Fruit fly (Drosophila melanogaster) whole organism, embryonic: Measurements from ENCODE around the gene AsnRS.

Source experiments
- BEAF-32 ChIP-seq: fragments of 200-800 bp; sonication (Bioruptor generic); optimal IDR thresholded peaks from 3 replicates; lab custom pipeline; 2017; ENCODE audit warnings: missing biosample characterization, missing genetic modification characterization, mild to moderate bottlenecking, moderate library complexity, missing genetic modification reagents
- Bgb ChIP-seq: fragments of 200-800 bp; sonication (Bioruptor generic); IDR thresholded peaks from 2 replicates; pipeline ENCODE4 v1.3.6; 2022; ENCODE audit warnings: missing biosample characterization, missing genetic modification characterization; ENCODE audit not compliant: partially characterized antibody
- CG10274 ChIP-seq: fragments of 200-800 bp; sonication (Bioruptor generic); optimal IDR thresholded peaks from 3 replicates; lab custom pipeline; 2017; ENCODE audit warnings: missing biosample characterization, mild to moderate bottlenecking, missing genetic modification characterization
- CG10431 ChIP-seq: fragments of 200-800 bp; sonication (Bioruptor generic); optimal IDR thresholded peaks from 3 replicates; lab custom pipeline; 2018; ENCODE audit warnings: missing biosample characterization, mild to moderate bottlenecking, missing genetic modification characterization
- CG10654 ChIP-seq: fragments of 200-800 bp; sonication (Bioruptor generic); optimal IDR thresholded peaks from 2 replicates; lab custom pipeline; 2016; ENCODE audit warnings: missing biosample characterization, missing genetic modification characterization
- CG11696 ChIP-seq: fragments of 200-800 bp; sonication (Bioruptor generic); IDR thresholded peaks from 2 replicates; pipeline ENCODE4 v1.3.6; 2022; ENCODE audit warnings: missing biosample characterization, missing genetic modification characterization
- CG1233 ChIP-seq: fragments of 200-800 bp; sonication (Bioruptor generic); optimal IDR thresholded peaks from 4 replicates; lab custom pipeline; 2018; ENCODE audit warnings: missing biosample characterization, mild to moderate bottlenecking, missing genetic modification characterization
- CG12942 ChIP-seq: fragments of 200-800 bp; sonication (Bioruptor generic); optimal IDR thresholded peaks from 3 replicates; lab custom pipeline; 2016; ENCODE audit warnings: missing biosample characterization, missing genetic modification characterization
- CG14667 ChIP-seq: fragments of 200-800 bp; sonication (Bioruptor generic); IDR thresholded peaks from 2 replicates; pipeline ENCODE4 v1.3.6; 2022; ENCODE audit warnings: missing biosample characterization, missing genetic modification characterization
- CG15601 ChIP-seq: fragments of 200-800 bp; sonication (Bioruptor generic); optimal IDR thresholded peaks from 3 replicates; lab custom pipeline; 2019; ENCODE audit warnings: missing biosample characterization, mild to moderate bottlenecking, missing genetic modification characterization, moderate library complexity
- CG18764 ChIP-seq: fragments of 200-800 bp; sonication (Bioruptor generic); optimal IDR thresholded peaks from 3 replicates; lab custom pipeline; 2016; ENCODE audit warnings: missing biosample characterization, missing genetic modification characterization
- CG2875 ChIP-seq: fragments of 200-800 bp; sonication (Bioruptor generic); optimal IDR thresholded peaks from 2 replicates; lab custom pipeline; 2017; ENCODE audit warnings: missing biosample characterization, mild to moderate bottlenecking, missing genetic modification characterization, missing genetic modification reagents
- CG30020 ChIP-seq: fragments of 200-800 bp; optimal IDR thresholded peaks from 2 replicates; lab custom pipeline; 2019; ENCODE audit warnings: missing biosample characterization, mild to moderate bottlenecking, missing genetic modification characterization, moderate library complexity
- CG32532 ChIP-seq: fragments of 200-800 bp; sonication (Bioruptor generic); IDR thresholded peaks from 2 replicates; pipeline ENCODE4 v1.3.6; 2022; ENCODE audit warnings: missing biosample characterization, missing genetic modification characterization
- CG34422 ChIP-seq: fragments of 200-800 bp; sonication (Bioruptor generic); IDR thresholded peaks from 3 replicates; pipeline ENCODE4 v1.3.6; 2022; ENCODE audit warnings: missing biosample characterization, missing genetic modification characterization
- CG43689 ChIP-seq: fragments of 200-800 bp; sonication (Bioruptor generic); IDR thresholded peaks from 2 replicates; pipeline ENCODE4 v1.3.6; 2022; ENCODE audit warnings: missing biosample characterization, missing genetic modification characterization
- CG4820 ChIP-seq: fragments of 200-800 bp; sonication (Bioruptor generic); optimal IDR thresholded peaks from 3 replicates; lab custom pipeline; 2016; ENCODE audit warnings: missing biosample characterization, missing genetic modification characterization
- CG6272 ChIP-seq: fragments of 200-800 bp; sonication (Bioruptor generic); IDR thresholded peaks from 2 replicates; pipeline ENCODE4 v1.3.6; 2022; ENCODE audit warnings: missing biosample characterization, missing genetic modification characterization
- CG9817 ChIP-seq: fragments of 200-800 bp; sonication (Bioruptor generic); optimal IDR thresholded peaks from 2 replicates; lab custom pipeline; 2018; ENCODE audit warnings: missing biosample characterization, mild to moderate bottlenecking, missing genetic modification characterization, moderate library complexity
- Chrac-16 ChIP-seq: fragments of 200-800 bp; sonication (Bioruptor generic); optimal IDR thresholded peaks from 3 replicates; lab custom pipeline; 2016; ENCODE audit warnings: missing biosample characterization, missing genetic modification characterization
- CoRest ChIP-seq: fragments of 200-800 bp; sonication (Bioruptor generic); optimal IDR thresholded peaks from 3 replicates; lab custom pipeline; 2018; ENCODE audit warnings: missing biosample characterization, mild to moderate bottlenecking, missing genetic modification characterization, moderate library complexity
- Dbx ChIP-seq: fragments of 200-800 bp; sonication (Bioruptor generic); IDR thresholded peaks from 3 replicates; pipeline ENCODE4 v1.3.6; 2022; ENCODE audit warnings: missing biosample characterization, missing genetic modification characterization
- Elba2 ChIP-seq: fragments of 200-800 bp; sonication (Bioruptor generic); optimal IDR thresholded peaks from 3 replicates; lab custom pipeline; 2016; ENCODE audit warnings: missing biosample characterization, missing genetic modification characterization
- Fer2 ChIP-seq: fragments of 200-800 bp; sonication (Bioruptor generic); optimal IDR thresholded peaks from 2 replicates; lab custom pipeline; 2018; ENCODE audit warnings: missing biosample characterization, mild to moderate bottlenecking, missing genetic modification characterization, moderate library complexity
- H15 ChIP-seq: fragments of 200-800 bp; sonication (Bioruptor generic); IDR thresholded peaks from 3 replicates; pipeline ENCODE4 v1.3.6; 2022; ENCODE audit warnings: missing biosample characterization, missing genetic modification characterization
- HLH3B ChIP-seq: fragments of 200-800 bp; sonication (Bioruptor generic); IDR thresholded peaks from 2 replicates; pipeline ENCODE4 v1.3.6; 2022; ENCODE audit warnings: missing biosample characterization, missing genetic modification characterization
- Hand ChIP-seq: fragments of 200-800 bp; sonication (Bioruptor generic); optimal IDR thresholded peaks from 2 replicates; lab custom pipeline; 2017; ENCODE audit warnings: mild to moderate bottlenecking, missing biosample characterization, missing genetic modification reagents, missing genetic modification characterization
- Hmx ChIP-seq: fragments of 200-800 bp; sonication (Bioruptor generic); optimal IDR thresholded peaks from 2 replicates; lab custom pipeline; 2016; ENCODE audit warnings: missing biosample characterization, missing genetic modification characterization
- Jarid2 ChIP-seq: fragments of 200-800 bp; sonication (Bioruptor generic); optimal IDR thresholded peaks from 3 replicates; lab custom pipeline; 2017; ENCODE audit warnings: mild to moderate bottlenecking, missing biosample characterization, missing genetic modification reagents, missing genetic modification characterization
- MTF-1 ChIP-seq: fragments of 200-800 bp; sonication (Bioruptor generic); optimal IDR thresholded peaks from 2 replicates; lab custom pipeline; 2018; ENCODE audit warnings: missing biosample characterization, mild to moderate bottlenecking, missing genetic modification characterization, borderline replicate concordance
- NC2β ChIP-seq: fragments of 200-800 bp; sonication (Bioruptor generic); optimal IDR thresholded peaks from 2 replicates; lab custom pipeline; 2016; ENCODE audit warnings: missing biosample characterization, missing genetic modification characterization
- Optix ChIP-seq: fragments of 200-800 bp; sonication (Bioruptor generic); IDR thresholded peaks from 3 replicates; pipeline ENCODE4 v1.3.6; 2022; ENCODE audit warnings: missing biosample characterization, missing genetic modification characterization
- Scr ChIP-seq: fragments of 200-800 bp; sonication (Bioruptor generic); IDR thresholded peaks from 2 replicates; pipeline ENCODE4 v1.3.6; 2022; ENCODE audit warnings: missing biosample characterization, missing genetic modification characterization; ENCODE audit not compliant: partially characterized antibody
- Sry-β ChIP-seq: fragments of 200-800 bp; sonication (Bioruptor generic); optimal IDR thresholded peaks from 2 replicates; lab custom pipeline; 2018; ENCODE audit warnings: missing biosample characterization, mild to moderate bottlenecking, missing genetic modification characterization, moderate library complexity
- Xbp1 ChIP-seq: fragments of 200-800 bp; sonication (Bioruptor generic); optimal IDR thresholded peaks from 3 replicates; lab custom pipeline; 2016; ENCODE audit warnings: missing biosample characterization, mild to moderate bottlenecking, missing genetic modification characterization
- bigmax ChIP-seq: fragments of 200-800 bp; sonication (Bioruptor generic); optimal IDR thresholded peaks from 2 replicates; lab custom pipeline; 2018; ENCODE audit warnings: missing biosample characterization, mild to moderate bottlenecking, missing genetic modification characterization
- btn ChIP-seq: fragments of 200-800 bp; sonication (Bioruptor generic); optimal IDR thresholded peaks from 2 replicates; lab custom pipeline; 2016; ENCODE audit warnings: missing biosample characterization, missing genetic modification characterization
- cas ChIP-seq: fragments of 200-800 bp; sonication (Bioruptor generic); IDR thresholded peaks from 2 replicates; pipeline ENCODE4 v1.3.6; 2022; ENCODE audit warnings: missing biosample characterization, missing genetic modification characterization
- fu2 ChIP-seq: fragments of 200-800 bp; sonication (Bioruptor generic); optimal IDR thresholded peaks from 2 replicates; lab custom pipeline; 2016; ENCODE audit warnings: missing biosample characterization, missing genetic modification characterization
- grau ChIP-seq: fragments of 200-800 bp; optimal IDR thresholded peaks from 3 replicates; lab custom pipeline; 2019; ENCODE audit warnings: missing biosample characterization, mild to moderate bottlenecking, missing genetic modification characterization, moderate library complexity
- jing ChIP-seq: fragments of 200-800 bp; sonication (Bioruptor generic); optimal IDR thresholded peaks from 2 replicates; lab custom pipeline; 2018; ENCODE audit warnings: missing biosample characterization, mild to moderate bottlenecking, missing genetic modification characterization
- lmd ChIP-seq: fragments of 200-800 bp; sonication (Bioruptor generic); IDR thresholded peaks from 2 replicates; pipeline ENCODE4 v1.3.6; 2022; ENCODE audit warnings: missing biosample characterization, missing genetic modification characterization
- mirr ChIP-seq: fragments of 200-800 bp; sonication (Bioruptor generic); optimal IDR thresholded peaks from 3 replicates; lab custom pipeline; 2018; ENCODE audit warnings: missing biosample characterization, mild to moderate bottlenecking, missing genetic modification characterization
- mld ChIP-seq: fragments of 200-800 bp; sonication (Bioruptor generic); IDR thresholded peaks from 3 replicates; pipeline ENCODE4 v1.3.6; 2022; ENCODE audit warnings: missing biosample characterization, missing genetic modification characterization; ENCODE audit not compliant: partially characterized antibody
- nerfin-2 ChIP-seq: fragments of 200-800 bp; sonication (Bioruptor generic); IDR thresholded peaks from 2 replicates; pipeline ENCODE4 v1.3.6; 2022; ENCODE audit warnings: missing biosample characterization, missing genetic modification characterization; ENCODE audit not compliant: partially characterized antibody
- pros ChIP-seq: fragments of 200-800 bp; sonication (Bioruptor generic); optimal IDR thresholded peaks from 3 replicates; lab custom pipeline; 2019; ENCODE audit warnings: missing biosample characterization, mild to moderate bottlenecking, missing genetic modification characterization, moderate library complexity
- sens-2 ChIP-seq: fragments of 200-800 bp; sonication (Bioruptor generic); IDR thresholded peaks from 2 replicates; pipeline ENCODE4 v1.3.6; 2022; ENCODE audit warnings: missing biosample characterization, missing genetic modification characterization
- seq ChIP-seq: fragments of 200-800 bp; sonication (Bioruptor generic); IDR thresholded peaks from 2 replicates; pipeline ENCODE4 v1.3.6; 2022; ENCODE audit warnings: missing biosample characterization, missing genetic modification characterization
- ssp ChIP-seq: fragments of 200-800 bp; sonication (Bioruptor generic); IDR thresholded peaks from 2 replicates; pipeline ENCODE4 v1.3.6; 2022; ENCODE audit warnings: missing biosample characterization, missing genetic modification characterization
- ttk ChIP-seq: fragments of 200-800 bp; sonication (Bioruptor generic); IDR thresholded peaks from 2 replicates; pipeline ENCODE4 v2.1.2; 2022; ENCODE audit warnings: missing biosample characterization, missing genetic modification characterization
- wdn ChIP-seq: fragments of 200-800 bp; sonication (Bioruptor generic); IDR thresholded peaks from 2 replicates; pipeline ENCODE4 v1.3.6; 2022; ENCODE audit warnings: missing biosample characterization, missing genetic modification characterization

Gene AsnRS

DNA sequence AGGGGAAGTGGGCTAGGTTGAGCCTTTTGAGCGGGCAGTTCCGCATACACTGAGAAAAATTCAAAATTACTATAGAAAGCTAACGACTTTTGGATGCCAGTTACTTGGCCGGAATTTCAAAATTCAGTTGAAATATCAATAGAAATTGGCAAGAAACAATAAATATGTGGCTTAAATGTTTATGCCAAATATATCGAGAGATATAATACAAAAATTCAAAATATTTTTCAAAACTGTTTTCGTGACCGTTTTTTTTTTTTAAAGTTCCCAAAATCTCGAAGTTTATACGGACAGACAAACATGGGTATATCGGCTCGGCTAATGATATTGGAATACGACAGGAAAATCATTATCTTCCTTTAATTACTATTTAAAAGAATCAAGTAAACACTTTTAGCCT lies 10.8 kb downstream of the AsnRS start (continued):
- no peak for TF ChIP-seq wdn (GFP tag; lab: Robert Waterston, UW)
- no peak for TF ChIP-seq fu2
- TF ChIP-seq CG6272 = no peak
- no peak for TF ChIP-seq bigmax (GFP tag; lab: Kevin White, UChicago)
- TF ChIP-seq CG9817 (tag; lab: Kevin White, UChicago) = no peak
- TF ChIP-seq Sry-β (GFP tag; lab: Kevin White, UChicago) = no peak
- TF ChIP-seq lmd (GFP tag; lab: Robert Waterston, UW) = peak; percentile 47
- no peak for TF ChIP-seq Dbx (GFP tag; lab: Robert Waterston, UW)
- peak; percentile 58 for TF ChIP-seq Xbp1 (GFP tag; lab: Kevin White, UChicago)
- TF ChIP-seq CG32532 = peak; percentile 45; the same call in 1 of the 2 replicates
- peak; percentile 38; the same call in 1 of the 3 replicates for TF ChIP-seq CG34422 (GFP tag; lab: Robert Waterston, UW)
- peak; percentile 26; the same call in 1 of the 2 replicates for TF ChIP-seq seq (GFP tag; lab: Robert Waterston, UW)
- no peak for TF ChIP-seq Hmx
- no peak for TF ChIP-seq Optix (GFP tag; lab: Robert Waterston, UW)
- TF ChIP-seq nerfin-2 (GFP tag; lab: Robert Waterston, UW) = no peak
- TF ChIP-seq jing = no peak
- no peak for TF ChIP-seq CG43689 (GFP tag; lab: Robert Waterston, UW)
- no peak for TF ChIP-seq pros (GFP tag; lab: Kevin White, UChicago)
- no peak for TF ChIP-seq HLH3B (GFP tag; lab: Robert Waterston, UW)
- TF ChIP-seq Jarid2 (GFP tag; lab: Kevin White, UChicago) = peak; percentile 13
- TF ChIP-seq btn (GFP tag; lab: Kevin White, UChicago) = no peak
- no peak for TF ChIP-seq CG10654
- peak; percentile 31 for TF ChIP-seq CG4820 (GFP tag; lab: Kevin White, UChicago)
- TF ChIP-seq Hand (GFP tag; lab: Kevin White, UChicago) = peak; percentile 25
- peak; percentile 24 for TF ChIP-seq CG15601 (tag; lab: Kevin White, UChicago)
- no peak for TF ChIP-seq Bgb
- TF ChIP-seq Fer2 (tag; lab: Kevin White, UChicago) = no peak
- TF ChIP-seq CG1233 (GFP tag; lab: Kevin White, UChicago) = peak; percentile 28
- no peak for TF ChIP-seq CG12942 (GFP tag; lab: Kevin White, UChicago)
- no peak for TF ChIP-seq CG10431 (GFP tag; lab: Kevin White, UChicago)
- TF ChIP-seq BEAF-32 = no peak
- no peak for TF ChIP-seq CG11696 (GFP tag; lab: Robert Waterston, UW)
- no peak for TF ChIP-seq ttk (GFP tag; lab: Robert Waterston, UW)
- no peak for TF ChIP-seq mirr (GFP tag; lab: Kevin White, UChicago)
- no peak for TF ChIP-seq MTF-1 (GFP tag; lab: Kevin White, UChicago)
- TF ChIP-seq cas (GFP tag; lab: Robert Waterston, UW) = no peak
- peak; percentile 3 for TF ChIP-seq CG10274 (GFP tag; lab: Kevin White, UChicago)
- peak; percentile 55 for TF ChIP-seq CoRest (tag; lab: Kevin White, UChicago)
- no peak for TF ChIP-seq sens-2
- TF ChIP-seq Scr (GFP tag; lab: Robert Waterston, UW) = no peak
- TF ChIP-seq Chrac-16 (GFP tag; lab: Kevin White, UChicago) = no peak
- no peak for TF ChIP-seq mld (GFP tag; lab: Robert Waterston, UW)
- peak; percentile 2 for TF ChIP-seq CG18764 (GFP tag; lab: Kevin White, UChicago)
- TF ChIP-seq H15 (GFP tag; lab: Robert Waterston, UW) = no peak
- TF ChIP-seq grau (tag; lab: Kevin White, UChicago) = no peak
- TF ChIP-seq CG14667 (GFP tag; lab: Robert Waterston, UW) = no peak
- TF ChIP-seq CG30020 (tag; lab: Kevin White, UChicago) = no peak
- TF ChIP-seq NC2β (GFP tag; lab: Kevin White, UChicago) = no peak
- TF ChIP-seq Elba2 (GFP tag; lab: Kevin White, UChicago) = no peak
- no peak for TF ChIP-seq ssp (GFP tag; lab: Robert Waterston, UW)
- peak; percentile 32 for TF ChIP-seq CG2875 (GFP tag; lab: Kevin White, UChicago)
